Fruit fly (Drosophila melanogaster): ENCODE data around the gene Nhe1.

Nhe1 gene

DNA sequence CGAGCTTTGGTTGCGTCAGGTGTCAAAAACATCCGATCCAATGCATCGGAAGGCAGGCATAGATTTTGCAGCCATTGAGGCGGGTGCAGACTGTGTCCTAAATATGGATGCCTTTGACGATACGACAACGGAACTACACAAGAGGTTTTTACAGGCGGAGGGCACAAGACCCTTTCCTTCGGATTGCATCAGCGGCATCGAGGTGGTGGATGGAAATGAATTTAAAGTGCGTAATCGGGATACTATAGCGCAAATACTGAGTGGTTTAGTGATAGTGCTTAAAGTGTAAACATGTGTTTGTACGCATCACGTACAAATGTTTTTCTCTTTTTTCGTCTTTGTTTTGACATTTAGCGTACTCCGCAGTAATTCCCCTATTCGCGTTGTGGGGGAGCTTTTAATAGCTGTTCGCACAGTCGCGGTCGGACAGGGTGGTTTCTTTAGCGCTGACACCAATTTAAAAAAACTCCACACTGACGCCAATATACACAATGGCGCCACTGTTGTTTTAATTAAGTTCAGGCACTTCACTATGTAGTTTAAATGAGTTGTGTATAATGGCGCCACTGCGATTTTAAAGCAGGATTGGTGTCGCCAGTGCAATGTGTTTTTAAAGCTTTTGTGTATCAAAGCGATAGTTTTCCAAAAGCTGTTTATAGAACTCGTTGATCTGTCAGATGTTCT, 33.6 kb downstream of the Nhe1 start (continued):
- TF ChIP-seq CG6792 (GFP tag; optimal IDR thresholded peaks at IDR 0.05): no peak
- no peak for TF ChIP-seq CG7368 (GFP tag; optimal IDR thresholded peaks at IDR 0.05)
- no peak for TF ChIP-seq eg (GFP tag; IDR thresholded peaks at IDR 0.05)
- TF ChIP-seq Blimp-1 (GFP tag; optimal IDR thresholded peaks at IDR 0.05): no peak
- TF ChIP-seq Eip75B (GFP tag; optimal IDR thresholded peaks at IDR 0.05): no peak
- TF ChIP-seq CG6854 (GFP tag; optimal IDR thresholded peaks at IDR 0.05): no peak
- TF ChIP-seq dsx (GFP tag; optimal IDR thresholded peaks at IDR 0.05; ENCODE audit: poor library complexity, severe bottlenecking): no peak
- TF ChIP-seq CG3032 (tag; optimal IDR thresholded peaks at IDR 0.05): peak; percentile 41
- TF ChIP-seq CG8319 (GFP tag; optimal IDR thresholded peaks at IDR 0.05): no peak
- no peak for TF ChIP-seq CG4318 (GFP tag; optimal IDR thresholded peaks at IDR 0.05)
- TF ChIP-seq lz (GFP tag; optimal IDR thresholded peaks at IDR 0.05): peak; percentile 54
- TF ChIP-seq Eip78C (GFP tag): peak; percentile 59
- TF ChIP-seq CG3919 (GFP tag; optimal IDR thresholded peaks at IDR 0.05): peak; percentile 40
- no peak for TF ChIP-seq CG6808 (GFP tag; optimal IDR thresholded peaks at IDR 0.05)
- TF ChIP-seq fkh (GFP tag; optimal IDR thresholded peaks at IDR 0.05): no peak
- TF ChIP-seq CG8632 (GFP tag; optimal IDR thresholded peaks at IDR 0.05): no peak
- no peak for TF ChIP-seq fd85E (GFP tag; optimal IDR thresholded peaks at IDR 0.05)
- no peak for TF ChIP-seq CG32006 (GFP tag; optimal IDR thresholded peaks at IDR 0.05)
- TF ChIP-seq CG11902 (GFP tag; optimal IDR thresholded peaks at IDR 0.05): no peak
- TF ChIP-seq CG8119 (GFP tag; IDR thresholded peaks at IDR 0.05): no peak; the same call in 2 of the 3 replicates
- TF ChIP-seq Met (GFP tag; optimal IDR thresholded peaks at IDR 0.05): peak; percentile 0
- no peak for TF ChIP-seq Hr39 (GFP tag; optimal IDR thresholded peaks at IDR 0.05)
- no peak for TF ChIP-seq vri (GFP tag; optimal IDR thresholded peaks at IDR 0.05)
- no peak for TF ChIP-seq Lpt (GFP tag; optimal IDR thresholded peaks at IDR 0.05)

DNA sequence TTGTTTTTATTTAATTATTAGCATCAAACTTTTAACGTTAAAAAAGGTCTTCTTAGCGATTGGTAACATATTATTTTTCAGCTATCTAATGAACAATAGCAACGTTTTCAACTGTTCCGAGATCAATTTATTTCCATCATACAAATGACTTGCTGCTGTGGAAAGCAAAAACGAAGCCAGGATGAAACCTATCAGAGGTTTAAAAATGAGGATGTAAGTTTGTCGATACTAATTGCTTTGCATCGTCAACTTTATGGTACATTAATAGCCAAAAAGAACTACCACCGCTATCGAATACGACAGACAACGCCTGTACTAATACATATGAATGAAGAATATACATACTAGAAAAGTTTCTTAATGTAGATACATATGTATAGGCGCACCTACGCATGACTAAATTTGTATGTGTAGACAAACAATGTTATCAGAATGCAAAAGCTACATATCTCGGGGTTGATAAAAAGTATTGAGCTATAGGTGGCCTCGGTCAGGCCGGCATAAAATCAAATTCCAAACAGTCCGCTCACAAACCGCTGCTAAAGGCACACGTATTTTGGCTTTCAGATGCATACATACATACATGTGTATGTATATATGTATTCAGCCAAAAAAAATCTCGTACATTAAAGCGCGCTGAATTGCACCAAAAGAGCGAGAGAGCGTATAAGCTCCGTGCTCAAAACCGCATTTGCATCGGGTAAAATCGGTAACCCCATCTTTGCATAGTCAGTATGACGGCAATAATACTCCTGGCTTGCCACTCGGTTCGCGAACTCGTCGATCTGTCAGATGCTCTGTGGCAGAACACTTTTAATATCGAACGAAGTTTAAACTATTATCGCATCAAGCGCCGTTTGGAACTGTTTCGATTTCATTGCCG, 34.4 kb downstream of the Nhe1 start:
- TF ChIP-seq Sox102F (GFP tag; optimal IDR thresholded peaks at IDR 0.05) (no peak), Lpt (GFP tag; optimal IDR thresholded peaks at IDR 0.05) (no peak), CG6854 (GFP tag; optimal IDR thresholded peaks at IDR 0.05) (peak; percentile 25), Met (GFP tag; optimal IDR thresholded peaks at IDR 0.05) (no peak), esn (GFP tag; optimal IDR thresholded peaks at IDR 0.05) (no peak), dsx (GFP tag; optimal IDR thresholded peaks at IDR 0.05; ENCODE audit: poor library complexity, severe bottlenecking) (peak; percentile 67), CG16779 (tag; optimal IDR thresholded peaks at IDR 0.05) (peak; percentile 22), CG8319 (GFP tag; optimal IDR thresholded peaks at IDR 0.05) (peak; percentile 16), CG8632 (GFP tag; optimal IDR thresholded peaks at IDR 0.05) (no peak), salr (GFP tag; optimal IDR thresholded peaks at IDR 0.05) (no peak), CG3919 (GFP tag; optimal IDR thresholded peaks at IDR 0.05) (peak; percentile 10), Sox15 (GFP tag; optimal IDR thresholded peaks at IDR 0.05) (no peak), CG11902 (GFP tag; optimal IDR thresholded peaks at IDR 0.05) (no peak), CG6163 (GFP tag; IDR thresholded peaks at IDR 0.05) (peak; percentile 13; the same call in 1 of the 3 replicates), ss (GFP tag; optimal IDR thresholded peaks at IDR 0.05) (peak in 1 of 2 experiments; percentile 53), Hr4 (GFP tag; optimal IDR thresholded peaks at IDR 0.05) (no peak), Ets96B (tag; optimal IDR thresholded peaks at IDR 0.05) (no peak), net (GFP tag; optimal IDR thresholded peaks at IDR 0.05) (peak; percentile 7), CG1621 (tag; optimal IDR thresholded peaks at IDR 0.05) (peak; percentile 61), CG15336 (GFP tag; IDR thresholded peaks at IDR 0.05) (peak; percentile 17; the same call in 1 of the 2 replicates), vri (GFP tag; optimal IDR thresholded peaks at IDR 0.05) (peak; percentile 59), fkh (GFP tag; optimal IDR thresholded peaks at IDR 0.05) (peak; percentile 67)

Data from whole organism, prepupa.